Worm (Caenorhabditis elegans) whole organism, late embryonic: ENCODE results near the gene Y54G2A.49.

Experiments
- K02D7.2 ChIP-seq: sonication (generic microtip); optimal IDR thresholded peaks from 2 replicates; lab custom pipeline; 2017; ENCODE audit warnings: mild to moderate bottlenecking, missing genetic modification characterization, missing compliant biosample characterization
- K09A11.1 ChIP-seq: sonication (generic microtip); optimal IDR thresholded peaks from 2 replicates; lab custom pipeline; 2017; ENCODE audit warnings: antibody characterized with exemption, mild to moderate bottlenecking, missing genetic modification characterization, missing compliant biosample characterization; ENCODE audit not compliant: insufficient read depth
- T23F11.4 ChIP-seq: fragments of 200-800 bp; sonication (Bioruptor generic); optimal IDR thresholded peaks from 2 replicates; lab custom pipeline; 2018; ENCODE audit warnings: mild to moderate bottlenecking, missing genetic modification characterization, missing compliant biosample characterization
- Y22D7AL.16 ChIP-seq: sonication (generic microtip); optimal IDR thresholded peaks from 2 replicates; lab custom pipeline; 2016; ENCODE audit warnings: missing genetic modification characterization, missing compliant biosample characterization
- ceh-14 ChIP-seq: sonication (generic microtip); optimal IDR thresholded peaks from 2 replicates; lab custom pipeline; 2016; ENCODE audit warnings: missing genotype, missing genetic modification characterization, missing compliant biosample characterization
- ceh-19 ChIP-seq: fragments of 200-800 bp; sonication (Bioruptor generic); optimal IDR thresholded peaks from 2 replicates; lab custom pipeline; 2018; ENCODE audit warnings: mild to moderate bottlenecking, missing genetic modification characterization, missing compliant biosample characterization
- ceh-2 ChIP-seq: sonication (generic microtip); optimal IDR thresholded peaks from 2 replicates; lab custom pipeline; 2016; ENCODE audit warnings: missing genotype, missing genetic modification characterization, missing compliant biosample characterization
- ceh-22 ChIP-seq: sonication (generic microtip); optimal IDR thresholded peaks from 2 replicates; lab custom pipeline; 2017; ENCODE audit warnings: missing biosample characterization, missing genetic modification characterization
- ceh-30 ChIP-seq: fragments of 150-350 bp; optimal IDR thresholded peaks from 2 replicates; lab custom pipeline; 2014; ENCODE audit warnings: missing biosample characterization, missing genetic modification characterization
- ceh-6 ChIP-seq: fragments of 200-800 bp; sonication (Bioruptor generic); optimal IDR thresholded peaks from 2 replicates; lab custom pipeline; 2018; ENCODE audit warnings: mild to moderate bottlenecking, missing genetic modification characterization, missing compliant biosample characterization
- ceh-9 ChIP-seq: sonication (generic microtip); optimal IDR thresholded peaks from 2 replicates; lab custom pipeline; 2016; ENCODE audit warnings: mild to moderate bottlenecking, missing genetic modification characterization, inconsistent platforms, missing compliant biosample characterization
- che-1 ChIP-seq: sonication (generic microtip); optimal IDR thresholded peaks from 2 replicates; lab custom pipeline; 2016; ENCODE audit warnings: mild to moderate bottlenecking, missing genetic modification characterization, missing compliant biosample characterization
- dmd-4 ChIP-seq: sonication (generic microtip); optimal IDR thresholded peaks from 2 replicates; lab custom pipeline; 2016; ENCODE audit warnings: borderline replicate concordance, missing genetic modification characterization, missing compliant biosample characterization
- dve-1 ChIP-seq: sonication (generic microtip); optimal IDR thresholded peaks from 2 replicates; lab custom pipeline; 2017; ENCODE audit warnings: antibody characterized with exemption, mild to moderate bottlenecking, missing genetic modification characterization, missing compliant biosample characterization
- elt-2 ChIP-seq: sonication (generic microtip); optimal IDR thresholded peaks from 2 replicates; lab custom pipeline; 2016; ENCODE audit warnings: missing genetic modification reagents, missing genetic modification characterization, missing compliant biosample characterization
- ets-4 ChIP-seq: sonication (generic microtip); optimal IDR thresholded peaks from 2 replicates; lab custom pipeline; 2016; ENCODE audit warnings: missing genetic modification characterization, missing compliant biosample characterization
- eyg-1 ChIP-seq: sonication (generic microtip); optimal IDR thresholded peaks from 2 replicates; lab custom pipeline; 2016; ENCODE audit warnings: missing genotype, missing genetic modification characterization, missing compliant biosample characterization
- fkh-10 ChIP-seq: fragments of 150-350 bp; optimal IDR thresholded peaks from 2 replicates; lab custom pipeline; 2014; ENCODE audit warnings: missing biosample characterization, missing genetic modification reagents, missing genetic modification characterization
- gmeb-2 ChIP-seq: sonication (generic microtip); optimal IDR thresholded peaks from 2 replicates; lab custom pipeline; 2016; ENCODE audit warnings: missing genetic modification characterization, inconsistent platforms, missing compliant biosample characterization
- hlh-13 ChIP-seq: fragments of 200-800 bp; sonication (Bioruptor generic); optimal IDR thresholded peaks from 2 replicates; lab custom pipeline; 2018; ENCODE audit warnings: mild to moderate bottlenecking, missing genetic modification characterization, missing compliant biosample characterization
- hlh-15 ChIP-seq: sonication (generic microtip); optimal IDR thresholded peaks from 2 replicates; lab custom pipeline; 2016; ENCODE audit warnings: missing genetic modification characterization, missing compliant biosample characterization
- hlh-30 ChIP-seq: sonication (generic microtip); optimal IDR thresholded peaks from 2 replicates; lab custom pipeline; 2017; ENCODE audit warnings: antibody characterized with exemption, missing genetic modification characterization, missing compliant biosample characterization; ENCODE audit not compliant: insufficient read depth
- hlh-6 ChIP-seq: sonication (generic microtip); optimal IDR thresholded peaks from 2 replicates; lab custom pipeline; 2016; ENCODE audit warnings: missing genotype, missing genetic modification characterization, missing compliant biosample characterization
- hlh-8 ChIP-seq: sonication (generic microtip); optimal IDR thresholded peaks from 2 replicates; lab custom pipeline; 2016; ENCODE audit warnings: missing genotype, missing genetic modification characterization, missing compliant biosample characterization
- lim-6 ChIP-seq: sonication (generic microtip); optimal IDR thresholded peaks from 2 replicates; lab custom pipeline; 2016; ENCODE audit warnings: missing genetic modification characterization, missing compliant biosample characterization
- lin-11 ChIP-seq: fragments of 200-800 bp; sonication (Bioruptor generic); optimal IDR thresholded peaks from 2 replicates; lab custom pipeline; 2018; ENCODE audit warnings: mild to moderate bottlenecking, missing genetic modification characterization, missing compliant biosample characterization
- madf-2 ChIP-seq: sonication (generic microtip); optimal IDR thresholded peaks from 2 replicates; lab custom pipeline; 2017; ENCODE audit warnings: missing genetic modification characterization, missing compliant biosample characterization
- mec-3 ChIP-seq: sonication (generic microtip); optimal IDR thresholded peaks from 2 replicates; lab custom pipeline; 2016; ENCODE audit warnings: borderline replicate concordance, missing genetic modification characterization, missing compliant biosample characterization
- nfya-1 ChIP-seq: sonication (generic microtip); optimal IDR thresholded peaks from 2 replicates; lab custom pipeline; 2017; ENCODE audit warnings: missing genetic modification characterization, mild to moderate bottlenecking, missing compliant biosample characterization, antibody characterized with exemption, moderate library complexity
- nhr-11 ChIP-seq: fragments of 150-350 bp; optimal IDR thresholded peaks from 2 replicates; lab custom pipeline; 2014; ENCODE audit warnings: missing biosample characterization, missing genetic modification characterization
- nhr-232 ChIP-seq: sonication (generic microtip); optimal IDR thresholded peaks from 2 replicates; lab custom pipeline; 2016; ENCODE audit warnings: missing genetic modification characterization, missing compliant biosample characterization
- pag-3 ChIP-seq: sonication (generic microtip); optimal IDR thresholded peaks from 2 replicates; lab custom pipeline; 2016; ENCODE audit warnings: missing compliant biosample characterization, missing genetic modification characterization, borderline replicate concordance
- pax-1 ChIP-seq: fragments of 150-350 bp; optimal IDR thresholded peaks from 2 replicates; lab custom pipeline; 2014; ENCODE audit warnings: missing biosample characterization, missing genetic modification characterization
- pha-4 ChIP-seq: fragments of 150-350 bp; optimal IDR thresholded peaks from 2 replicates; lab custom pipeline; 2018; ENCODE audit warnings: missing biosample characterization, missing genetic modification reagents, missing genetic modification characterization
- pqm-1 ChIP-seq: sonication (generic microtip); optimal IDR thresholded peaks from 2 replicates; lab custom pipeline; 2016; ENCODE audit warnings: missing genetic modification characterization, missing compliant biosample characterization
- pros-1 ChIP-seq: fragments of 150-350 bp; optimal IDR thresholded peaks from 2 replicates; lab custom pipeline; 2014; ENCODE audit warnings: missing biosample characterization, missing genetic modification reagents, missing genetic modification characterization
- ref-2 ChIP-seq: sonication (generic microtip); optimal IDR thresholded peaks from 2 replicates; lab custom pipeline; 2016; ENCODE audit warnings: missing genetic modification characterization, missing compliant biosample characterization
- sox-2 ChIP-seq: fragments of 200-800 bp; sonication (Bioruptor generic); IDR thresholded peaks from 2 replicates; pipeline ENCODE4 v1.3.6; 2022; ENCODE audit warnings: missing genetic modification reagents, missing genetic modification characterization, missing compliant biosample characterization
- sox-4 ChIP-seq: sonication (generic microtip); optimal IDR thresholded peaks from 2 replicates; lab custom pipeline; 2017; ENCODE audit warnings: mild to moderate bottlenecking, missing genetic modification characterization, inconsistent platforms, missing compliant biosample characterization
- syd-9 ChIP-seq: sonication (generic microtip); optimal IDR thresholded peaks from 2 replicates; lab custom pipeline; 2016; ENCODE audit warnings: mild to moderate bottlenecking, missing genetic modification characterization, moderate library complexity, missing compliant biosample characterization
- tbx-2 ChIP-seq: sonication (generic microtip); optimal IDR thresholded peaks from 2 replicates; lab custom pipeline; 2016; ENCODE audit warnings: missing genetic modification characterization, missing compliant biosample characterization
- ttx-3 ChIP-seq: sonication (generic microtip); optimal IDR thresholded peaks from 2 replicates; lab custom pipeline; 2016; ENCODE audit warnings: missing genetic modification reagents, missing genetic modification characterization, missing compliant biosample characterization
- unc-86 ChIP-seq: sonication (generic microtip); optimal IDR thresholded peaks from 2 replicates; lab custom pipeline; 2016; ENCODE audit warnings: missing genetic modification characterization, missing compliant biosample characterization
- zip-5 ChIP-seq: sonication (generic microtip); optimal IDR thresholded peaks from 2 replicates; lab custom pipeline; 2016; ENCODE audit warnings: missing genetic modification characterization, missing compliant biosample characterization

The Y54G2A.49 gene

ce11 chrIV:2826335-2826734 lies 26.7 kb downstream of the Y54G2A.49 start:
- no peak for TF ChIP-seq che-1
- no peak for TF ChIP-seq tbx-2 (tag; lab: Kevin White, UChicago)
- TF ChIP-seq nhr-11 (tag; lab: Kevin White, UChicago), result no peak
- TF ChIP-seq K09A11.1, result no peak
- TF ChIP-seq nhr-232, result no peak
- TF ChIP-seq dve-1, result no peak

- TF ChIP-seq hlh-8 (tag; lab: Kevin White, UChicago) (no peak), K02D7.2 (no peak), lim-6 (tag; lab: Kevin White, UChicago) (no peak)
Observed at ce11 chrIV:2825460-2826103, 27.5 kb downstream of the Y54G2A.49 start.

ce11 chrIV:2823446-2823845 lies 29.6 kb downstream of the Y54G2A.49 start, which contains the start of gene clec-80:
Gene clec-80 (plus strand): TSS chrIV:2823746.
- TF ChIP-seq madf-2 (tag; lab: Kevin White, UChicago) (no peak), ceh-30 (tag; lab: Kevin White, UChicago) (no peak), nhr-232 (no peak), ceh-14 (tag; lab: Kevin White, UChicago) (no peak), fkh-10 (no peak), T23F11.4 (no peak), eyg-1 (tag; lab: Kevin White, UChicago) (no peak), pha-4 (tag; lab: Kevin White, UChicago) (no peak), hlh-8 (tag; lab: Kevin White, UChicago) (no peak), lin-11 (tag; lab: Kevin White, UChicago) (no peak)

- TF ChIP-seq hlh-30 (no peak), mec-3 (tag; lab: Kevin White, UChicago) (no peak), pha-4 (tag; lab: Kevin White, UChicago) (no peak), syd-9 (tag; lab: Kevin White, UChicago) (no peak), ttx-3 (tag; lab: Kevin White, UChicago) (no peak), ref-2 (no peak), sox-4 (tag; lab: Kevin White, UChicago) (no peak), ceh-2 (no peak)
Observed at ce11 chrIV:2820408-2820807, 32.7 kb downstream of the Y54G2A.49 start, which contains the start of gene Y54G2A.37. Gene Y54G2A.37 (plus strand): TSS chrIV:2820708.

- TF ChIP-seq ref-2, result no peak
- no peak for TF ChIP-seq gmeb-2 (tag; lab: Kevin White, UChicago)
- no peak for TF ChIP-seq pqm-1 (tag; lab: Kevin White, UChicago)
- no peak for TF ChIP-seq nfya-1 (tag; lab: Kevin White, UChicago)
- no peak for TF ChIP-seq pha-4 (tag; lab: Kevin White, UChicago)
- no peak for TF ChIP-seq hlh-6 (tag; lab: Kevin White, UChicago)
- no peak for TF ChIP-seq pros-1 (tag; lab: Kevin White, UChicago)
- no peak for TF ChIP-seq pax-1 (tag; lab: Kevin White, UChicago)
- TF ChIP-seq hlh-15 (tag; lab: Kevin White, UChicago), result no peak
- TF ChIP-seq che-1, result no peak
- TF ChIP-seq ceh-2, result no peak
- TF ChIP-seq pag-3, result no peak
- TF ChIP-seq K02D7.2, result no peak
Observed at ce11 chrIV:2819633-2820032, 33.4 kb downstream of the Y54G2A.49 start, which contains the start of gene Y54G2A.13. Gene Y54G2A.13 (minus strand): TSS chrIV:2819733.

- TF ChIP-seq lim-6 (tag; lab: Kevin White, UChicago), result no peak
- no peak for TF ChIP-seq Y22D7AL.16 (tag; lab: Kevin White, UChicago)
- no peak for TF ChIP-seq zip-5 (tag; lab: Kevin White, UChicago)
- TF ChIP-seq unc-86 (tag; lab: Kevin White, UChicago), result no peak
- no peak for TF ChIP-seq elt-2 (tag; lab: Kevin White, UChicago)
- no peak for TF ChIP-seq madf-2 (tag; lab: Kevin White, UChicago)
- no peak for TF ChIP-seq ceh-22 (tag; lab: Kevin White, UChicago)
- TF ChIP-seq lin-11 (tag; lab: Kevin White, UChicago), result no peak
- no peak for TF ChIP-seq hlh-13 (GFP tag; lab: Kevin White, UChicago)
- no peak for TF ChIP-seq ceh-19 (GFP tag; lab: Kevin White, UChicago)
- TF ChIP-seq dmd-4 (tag; lab: Kevin White, UChicago), result no peak
- TF ChIP-seq sox-2, result no peak
- no peak for TF ChIP-seq ceh-9
- no peak for TF ChIP-seq ceh-6
- no peak for TF ChIP-seq ets-4
Observed at ce11 chrIV:2817038-2817437, 36.0 kb downstream of the Y54G2A.49 start.
